Fruit fly (Drosophila melanogaster) whole organism, embryonic: ENCODE measurements around the gene Ntf-2.

Source experiments
- ATbp ChIP-seq: fragments of 200-800 bp; sonication (Bioruptor generic); optimal IDR thresholded peaks from 2 replicates; lab custom pipeline; 2017; ENCODE audit warnings: missing biosample characterization, mild to moderate bottlenecking, missing genetic modification characterization, missing genetic modification reagents
- CG10654 ChIP-seq: fragments of 200-800 bp; sonication (Bioruptor generic); optimal IDR thresholded peaks from 2 replicates; lab custom pipeline; 2016; ENCODE audit warnings: missing biosample characterization, missing genetic modification characterization
- CG12071 ChIP-seq: fragments of 200-800 bp; sonication (Bioruptor generic); optimal IDR thresholded peaks from 3 replicates; lab custom pipeline; 2018; ENCODE audit warnings: missing biosample characterization, mild to moderate bottlenecking, missing genetic modification characterization
- CG12942 ChIP-seq: fragments of 200-800 bp; sonication (Bioruptor generic); optimal IDR thresholded peaks from 3 replicates; lab custom pipeline; 2016; ENCODE audit warnings: missing biosample characterization, missing genetic modification characterization
- CG13624 ChIP-seq: fragments of 200-800 bp; sonication (Bioruptor generic); optimal IDR thresholded peaks from 2 replicates; lab custom pipeline; 2016; ENCODE audit warnings: missing biosample characterization, missing genetic modification characterization
- CG14441 ChIP-seq: fragments of 200-800 bp; sonication (Bioruptor generic); IDR thresholded peaks from 2 replicates; pipeline ENCODE4 v1.3.6; 2022; ENCODE audit warnings: missing biosample characterization, missing genetic modification characterization
- CG15073 ChIP-seq: fragments of 200-800 bp; sonication (Bioruptor generic); optimal IDR thresholded peaks from 2 replicates; lab custom pipeline; 2016; ENCODE audit warnings: missing biosample characterization, missing genetic modification characterization
- CG2199 ChIP-seq: fragments of 200-800 bp; sonication (Bioruptor generic); IDR thresholded peaks from 3 replicates; pipeline ENCODE4 v1.3.6; 2022; ENCODE audit warnings: missing biosample characterization, missing genetic modification characterization
- CG30020 ChIP-seq: fragments of 200-800 bp; optimal IDR thresholded peaks from 2 replicates; lab custom pipeline; 2019; ENCODE audit warnings: missing biosample characterization, mild to moderate bottlenecking, missing genetic modification characterization, moderate library complexity
- CG31365 ChIP-seq: fragments of 200-800 bp; sonication (Bioruptor generic); optimal IDR thresholded peaks from 2 replicates; lab custom pipeline; 2018; ENCODE audit warnings: missing biosample characterization, mild to moderate bottlenecking, missing genetic modification characterization
- CG32532 ChIP-seq: fragments of 200-800 bp; sonication (Bioruptor generic); IDR thresholded peaks from 2 replicates; pipeline ENCODE4 v1.3.6; 2022; ENCODE audit warnings: missing biosample characterization, missing genetic modification characterization
- CG34224 ChIP-seq: fragments of 200-800 bp; sonication (Bioruptor generic); IDR thresholded peaks from 3 replicates; pipeline ENCODE4 v1.3.6; 2022; ENCODE audit warnings: missing biosample characterization, missing genetic modification characterization; ENCODE audit not compliant: partially characterized antibody
- CG3726 ChIP-seq: fragments of 200-800 bp; sonication (Bioruptor generic); IDR thresholded peaks from 3 replicates; pipeline ENCODE4, ENCODE4 v1.3.6; 2022; ENCODE audit warnings: missing biosample characterization, missing genetic modification characterization
- CG42726 ChIP-seq: fragments of 200-800 bp; sonication (Bioruptor generic); IDR thresholded peaks from 2 replicates; pipeline ENCODE4 v1.3.6; 2022; ENCODE audit warnings: missing biosample characterization, missing genetic modification characterization; ENCODE audit not compliant: partially characterized antibody
- CG4328 ChIP-seq: fragments of 200-800 bp; sonication (Bioruptor generic); optimal IDR thresholded peaks from 3 replicates; lab custom pipeline; 2017; ENCODE audit warnings: missing biosample characterization, missing genetic modification reagents, missing genetic modification characterization
- CG4404 ChIP-seq: fragments of 200-800 bp; sonication (Bioruptor generic); IDR thresholded peaks from 2 replicates; pipeline ENCODE4 v1.3.6; 2022; ENCODE audit warnings: missing biosample characterization, missing genetic modification characterization
- CG6689 ChIP-seq: fragments of 200-800 bp; sonication (Bioruptor generic); IDR thresholded peaks from 2 replicates; pipeline ENCODE4 v1.3.6; 2022; ENCODE audit warnings: missing biosample characterization, missing genetic modification characterization
- CG6765 ChIP-seq: fragments of 200-800 bp; sonication (Bioruptor generic); optimal IDR thresholded peaks from 3 replicates; lab custom pipeline; 2017; ENCODE audit warnings: missing biosample characterization, mild to moderate bottlenecking, missing genetic modification characterization
- CG8388 ChIP-seq: fragments of 200-800 bp; sonication (Bioruptor generic); optimal IDR thresholded peaks from 2 replicates; lab custom pipeline; 2019; ENCODE audit warnings: missing biosample characterization, mild to moderate bottlenecking, missing genetic modification characterization, moderate library complexity
- CG8765 ChIP-seq: fragments of 200-800 bp; sonication (Bioruptor generic); IDR thresholded peaks from 2 replicates; pipeline ENCODE4 v1.3.6; 2022; ENCODE audit warnings: missing biosample characterization, missing genetic modification characterization
- CG9215 ChIP-seq: fragments of 200-800 bp; sonication (Bioruptor generic); IDR thresholded peaks from 2 replicates; pipeline ENCODE4 v1.3.6; 2022; ENCODE audit warnings: missing biosample characterization, missing genetic modification characterization
- CG9932 ChIP-seq: fragments of 200-800 bp; sonication (Bioruptor generic); IDR thresholded peaks from 2 replicates; pipeline ENCODE4 v1.3.6; 2022; ENCODE audit warnings: missing biosample characterization, missing genetic modification characterization
- CoRest ChIP-seq: fragments of 200-800 bp; sonication (Bioruptor generic); optimal IDR thresholded peaks from 3 replicates; lab custom pipeline; 2018; ENCODE audit warnings: missing biosample characterization, mild to moderate bottlenecking, missing genetic modification characterization, moderate library complexity
- D19B ChIP-seq: fragments of 200-800 bp; sonication (Bioruptor generic); optimal IDR thresholded peaks from 2 replicates; lab custom pipeline; 2017; ENCODE audit warnings: missing biosample characterization, mild to moderate bottlenecking, missing genetic modification characterization
- Dek ChIP-seq: fragments of 200-800 bp; sonication (Bioruptor generic); optimal IDR thresholded peaks from 3 replicates; lab custom pipeline; 2019; ENCODE audit warnings: missing biosample characterization, mild to moderate bottlenecking, missing genetic modification characterization, moderate library complexity
- Dref ChIP-seq: fragments of 200-800 bp; sonication (Bioruptor generic); IDR thresholded peaks from 2 replicates; pipeline ENCODE4 v1.3.6; 2022; ENCODE audit warnings: missing biosample characterization, missing genetic modification characterization
- Hmr ChIP-seq: fragments of 200-800 bp; sonication (Bioruptor generic); optimal IDR thresholded peaks from 3 replicates; lab custom pipeline; 2017; ENCODE audit warnings: mild to moderate bottlenecking, missing biosample characterization, missing genetic modification reagents, missing genetic modification characterization
- Mad ChIP-seq: fragments of 200-800 bp; sonication (Bioruptor generic); optimal IDR thresholded peaks from 2 replicates; lab custom pipeline; 2016; ENCODE audit warnings: missing biosample characterization, missing genetic modification characterization
- Meics ChIP-seq: fragments of 200-800 bp; sonication (Bioruptor generic); optimal IDR thresholded peaks from 2 replicates; lab custom pipeline; 2017; ENCODE audit warnings: missing biosample characterization, mild to moderate bottlenecking, missing genetic modification characterization
- Rx ChIP-seq: fragments of 200-800 bp; sonication (Bioruptor generic); IDR thresholded peaks from 2 replicates; pipeline ENCODE4 v1.3.6; 2022; ENCODE audit warnings: missing biosample characterization, missing genetic modification characterization
- ac ChIP-seq: fragments of 200-800 bp; sonication (Bioruptor generic); optimal IDR thresholded peaks from 3 replicates; lab custom pipeline; 2017; ENCODE audit warnings: missing biosample characterization, mild to moderate bottlenecking, missing genetic modification characterization
- ara ChIP-seq: fragments of 200-800 bp; sonication (Bioruptor generic); IDR thresholded peaks from 2 replicates; pipeline ENCODE4 v1.3.6; 2022; ENCODE audit warnings: missing biosample characterization, missing genetic modification characterization
- az2 ChIP-seq: fragments of 200-800 bp; sonication (Bioruptor generic); optimal IDR thresholded peaks from 3 replicates; lab custom pipeline; 2016; ENCODE audit warnings: missing biosample characterization, missing genetic modification characterization
- dpn ChIP-seq, 2 experiments: fragments of 200-800 bp; sonication (Bioruptor generic); optimal IDR thresholded peaks; 3 replicates each; lab custom pipeline; 2016; ENCODE audit warnings: missing biosample characterization in 2 of 2, missing genetic modification characterization in 2 of 2
- exex ChIP-seq: fragments of 200-800 bp; sonication (Bioruptor generic); optimal IDR thresholded peaks from 4 replicates; lab custom pipeline; 2018; ENCODE audit warnings: missing biosample characterization, mild to moderate bottlenecking, missing genetic modification characterization, moderate library complexity
- fu2 ChIP-seq: fragments of 200-800 bp; sonication (Bioruptor generic); optimal IDR thresholded peaks from 2 replicates; lab custom pipeline; 2016; ENCODE audit warnings: missing biosample characterization, missing genetic modification characterization
- grn ChIP-seq: fragments of 200-800 bp; sonication (Bioruptor generic); optimal IDR thresholded peaks from 3 replicates; lab custom pipeline; 2017; ENCODE audit warnings: missing biosample characterization, missing genetic modification characterization
- maf-S ChIP-seq: fragments of 200-800 bp; sonication (Bioruptor generic); optimal IDR thresholded peaks from 2 replicates; lab custom pipeline; 2016; ENCODE audit warnings: missing biosample characterization, missing genetic modification characterization
- mam ChIP-seq: fragments of 200-800 bp; sonication (Bioruptor generic); optimal IDR thresholded peaks from 3 replicates; lab custom pipeline; 2016; ENCODE audit warnings: missing biosample characterization, missing genetic modification characterization
- p53 ChIP-seq: fragments of 200-800 bp; sonication (Bioruptor generic); optimal IDR thresholded peaks from 2 replicates; lab custom pipeline; 2016; ENCODE audit warnings: missing biosample characterization, missing genetic modification characterization
- pho ChIP-seq: fragments of 200-800 bp; sonication (Bioruptor generic); optimal IDR thresholded peaks from 2 replicates; lab custom pipeline; 2016; ENCODE audit warnings: missing biosample characterization, missing genetic modification characterization
- pzg ChIP-seq: fragments of 200-800 bp; sonication (Bioruptor generic); optimal IDR thresholded peaks from 3 replicates; lab custom pipeline; 2018; ENCODE audit warnings: missing biosample characterization, mild to moderate bottlenecking, missing genetic modification characterization, moderate library complexity
- salm ChIP-seq: fragments of 200-800 bp; sonication (Bioruptor generic); optimal IDR thresholded peaks from 2 replicates; lab custom pipeline; 2018; ENCODE audit warnings: missing biosample characterization, mild to moderate bottlenecking, missing genetic modification characterization
- sob ChIP-seq: fragments of 200-800 bp; sonication (Bioruptor generic); IDR thresholded peaks from 2 replicates; pipeline ENCODE4 v1.3.6; 2022; ENCODE audit warnings: missing biosample characterization, missing genetic modification characterization
- sr ChIP-seq: fragments of 200-800 bp; sonication (Bioruptor generic); IDR thresholded peaks from 3 replicates; pipeline ENCODE4 v1.3.6; 2022; ENCODE audit warnings: missing biosample characterization, missing genetic modification characterization
- stc ChIP-seq: fragments of 200-800 bp; sonication (Bioruptor generic); IDR thresholded peaks from 2 replicates; pipeline ENCODE4 v1.3.6; 2022; ENCODE audit warnings: missing biosample characterization, missing genetic modification characterization
- stwl ChIP-seq: fragments of 200-800 bp; sonication (Bioruptor generic); optimal IDR thresholded peaks from 3 replicates; lab custom pipeline; 2018; ENCODE audit warnings: missing biosample characterization, mild to moderate bottlenecking, missing genetic modification characterization, moderate library complexity
- vnd ChIP-seq: fragments of 200-800 bp; sonication (Bioruptor generic); IDR thresholded peaks from 3 replicates; pipeline ENCODE4 v1.3.6; 2022; ENCODE audit warnings: missing biosample characterization, missing genetic modification characterization; ENCODE audit not compliant: partially characterized antibody
- wor ChIP-seq: fragments of 200-800 bp; sonication (Bioruptor generic); IDR thresholded peaks from 2 replicates; pipeline ENCODE4 v1.3.6; 2022; ENCODE audit warnings: missing biosample characterization, missing genetic modification characterization

Gene Ntf-2

dm6 chrX:21042638-21043513, 7.6 kb downstream of the Ntf-2 start (continued):
- peak; percentile 74 for TF ChIP-seq CG4404
- peak; percentile 67; the same call in 1 of the 2 replicates for TF ChIP-seq CG8765 (GFP tag; lab: Robert Waterston, UW)
- TF ChIP-seq exex (tag; lab: Kevin White, UChicago), result peak; percentile 79
- TF ChIP-seq maf-S, result no peak
- peak; percentile 68 for TF ChIP-seq D19B (GFP tag; lab: Kevin White, UChicago)
- peak; percentile 88 for TF ChIP-seq CG14441 (GFP tag; lab: Robert Waterston, UW)
- peak; percentile 93 for TF ChIP-seq stc
- peak; percentile 91 for TF ChIP-seq CG9932
- TF ChIP-seq stwl (tag; lab: Kevin White, UChicago), result no peak
- peak; percentile 87 for TF ChIP-seq ATbp (GFP tag; lab: Kevin White, UChicago)
- no peak for TF ChIP-seq p53 (GFP tag; lab: Kevin White, UChicago)
- peak; percentile 22 for TF ChIP-seq Mad
- TF ChIP-seq CG31365 (tag; lab: Kevin White, UChicago), result peak; percentile 60
- peak; percentile 91 for TF ChIP-seq CoRest
- TF ChIP-seq Hmr (GFP tag; lab: Kevin White, UChicago), result peak; percentile 92
- TF ChIP-seq az2 (GFP tag; lab: Kevin White, UChicago), result peak; percentile 79
- TF ChIP-seq CG12942 (GFP tag; lab: Kevin White, UChicago), result peak; percentile 64
- TF ChIP-seq sr, result no peak; the same call in 2 of the 3 replicates
- no peak; the same call in 2 of the 3 replicates for TF ChIP-seq CG2199 (GFP tag; lab: Robert Waterston, UW)
- peak; percentile 84 for TF ChIP-seq Rx (GFP tag; lab: Robert Waterston, UW)
- no peak for TF ChIP-seq CG34224 (GFP tag; lab: Robert Waterston, UW)
- 0 out of 2 replicates have a peak, but pooled peaks have one; percentile 9 for TF ChIP-seq CG42726 (GFP tag; lab: Robert Waterston, UW)
- TF ChIP-seq CG8388 (GFP tag; lab: Kevin White, UChicago), result peak; percentile 89
- TF ChIP-seq CG15073, result peak; percentile 53
- TF ChIP-seq Dref (GFP tag; lab: Robert Waterston, UW), result no peak
- no peak for TF ChIP-seq fu2
- no peak for TF ChIP-seq CG13624
- peak; percentile 66 for TF ChIP-seq CG10654 (GFP tag; lab: Kevin White, UChicago)
- TF ChIP-seq sob (GFP tag; lab: Robert Waterston, UW), result peak; percentile 91
- TF ChIP-seq grn (GFP tag; lab: Kevin White, UChicago), result no peak
- peak in 1 of 2 experiments; percentile 81 for TF ChIP-seq dpn (GFP tag; optimal IDR thresholded peaks at IDR 0.05; lab: Kevin White, UChicago)
- TF ChIP-seq ac (GFP tag; lab: Kevin White, UChicago), result peak; percentile 57
- TF ChIP-seq CG4328 (GFP tag; lab: Kevin White, UChicago), result peak; percentile 80
- peak; percentile 21 for TF ChIP-seq mam (GFP tag; lab: Kevin White, UChicago)
- 0 out of 3 replicates have a peak, but pooled peaks have one; percentile 66 for TF ChIP-seq CG3726 (GFP tag; lab: Robert Waterston, UW)
- peak; percentile 89 for TF ChIP-seq ara
- TF ChIP-seq CG12071, result peak; percentile 73
- TF ChIP-seq CG9215 (GFP tag; lab: Robert Waterston, UW), result peak; percentile 69
- peak; percentile 93 for TF ChIP-seq CG32532 (GFP tag; lab: Robert Waterston, UW)
- peak; percentile 90 for TF ChIP-seq Dek (tag; lab: Kevin White, UChicago)
- TF ChIP-seq wor (GFP tag; lab: Robert Waterston, UW), result peak; percentile 80
- no peak for TF ChIP-seq vnd
- peak; percentile 72 for TF ChIP-seq CG30020
- peak; percentile 84 for TF ChIP-seq CG6765
- TF ChIP-seq pzg, result no peak
- TF ChIP-seq pho (GFP tag; lab: Kevin White, UChicago), result peak; percentile 24
- peak; percentile 91 for TF ChIP-seq salm
- peak; percentile 91 for TF ChIP-seq Meics (GFP tag; lab: Kevin White, UChicago)
- peak; percentile 91 for TF ChIP-seq CG6689
